Worm (Caenorhabditis elegans): ENCODE measurements around the gene nhr-223.
"Not testable (repeated sequence)": the region's sequence is repeated elsewhere in the genome, so short reads cannot be mapped to it uniquely, and the experiment has no call there.

ce11 chrV:15754731-15755130 lies 41.5 kb upstream of the nhr-223 start, which contains the start of gene str-8:
- not testable (repeated sequence) for TF ChIP-seq F55B11.4 (tag; optimal IDR thresholded peaks at IDR 0.05; ENCODE audit: borderline replicate concordance, insufficient read depth); ceh-58 (GFP tag; IDR thresholded peaks at IDR 0.05); Y67H2A.10 (GFP tag; conservative IDR thresholded peaks at IDR 0.05); sptf-2 (GFP tag; optimal IDR thresholded peaks at IDR 0.05); tbx-9 (tag; optimal IDR thresholded peaks at IDR 0.05; ENCODE audit: borderline replicate concordance)
